Worm (Caenorhabditis elegans) whole organism, mixed stage, embryonic: ENCODE data around the gene sru-27.

ENCODE experiments used
- ces-1 ChIP-seq: fragments of 150-350 bp; optimal IDR thresholded peaks from 2 replicates; lab custom pipeline; 2014; ENCODE audit warnings: missing biosample characterization, missing genetic modification reagents, missing genetic modification characterization
- elt-3 ChIP-seq: fragments of 150-350 bp; optimal IDR thresholded peaks from 2 replicates; lab custom pipeline; 2014; ENCODE audit warnings: missing biosample characterization, missing genetic modification characterization
- mab-5 ChIP-seq: fragments of 150-350 bp; optimal IDR thresholded peaks from 2 replicates; lab custom pipeline; 2014; ENCODE audit warnings: missing biosample characterization, missing genetic modification characterization
- nhr-2 ChIP-seq: fragments of 150-350 bp; optimal IDR thresholded peaks from 2 replicates; lab custom pipeline; 2014; ENCODE audit warnings: missing biosample characterization, missing genetic modification characterization
- nhr-237 ChIP-seq: fragments of 150-350 bp; optimal IDR thresholded peaks from 2 replicates; lab custom pipeline; 2014; ENCODE audit warnings: missing biosample characterization, missing genetic modification characterization
- pha-4 ChIP-seq: fragments of 150-350 bp; optimal IDR thresholded peaks from 2 replicates; lab custom pipeline; 2018; ENCODE audit warnings: missing biosample characterization, missing genetic modification reagents, missing genetic modification characterization
- sem-2 ChIP-seq: fragments of 200-800 bp; sonication (Bioruptor generic); optimal IDR thresholded peaks from 2 replicates; lab custom pipeline; 2018; ENCODE audit warnings: mild to moderate bottlenecking, missing genetic modification characterization, missing compliant biosample characterization
- unc-39 ChIP-seq: fragments of 150-350 bp; optimal IDR thresholded peaks from 2 replicates; lab custom pipeline; 2014; ENCODE audit warnings: missing biosample characterization, missing genetic modification characterization
- unc-62 ChIP-seq: fragments of 150-350 bp; optimal IDR thresholded peaks from 2 replicates; lab custom pipeline; 2014; ENCODE audit warnings: missing biosample characterization, missing genetic modification reagents, missing genetic modification characterization

ce11 chrV:1545694-1546093 lies 46.5 kb downstream of the sru-27 start, which contains the start of gene oac-32:
- no peak for TF ChIP-seq elt-3 (tag; lab: Kevin White, UChicago)
- no peak for TF ChIP-seq nhr-237 (tag; lab: Kevin White, UChicago)
- no peak for TF ChIP-seq pha-4
- TF ChIP-seq unc-39 (tag; lab: Kevin White, UChicago), result no peak
- no peak for TF ChIP-seq nhr-2 (tag; lab: Kevin White, UChicago)
- TF ChIP-seq sem-2 (GFP tag; lab: Kevin White, UChicago), result no peak
- no peak for TF ChIP-seq mab-5 (tag; lab: Kevin White, UChicago)
- no peak for TF ChIP-seq ces-1 (GFP tag; lab: Kevin White, UChicago)
- no peak for TF ChIP-seq unc-62 (GFP tag; lab: Kevin White, UChicago)
